Fruit fly (Drosophila melanogaster) whole organism, wandering third instar larva: Measurements from ENCODE around the gene CG5199.

Experiments
- CrebA ChIP-seq: fragments of 200-800 bp; sonication (Bioruptor generic); optimal IDR thresholded peaks from 2 replicates; lab custom pipeline; 2016; ENCODE audit warnings: missing biosample characterization, mild to moderate bottlenecking, missing genetic modification characterization, borderline replicate concordance
- Mio ChIP-seq: sonication (Bioruptor generic); optimal IDR thresholded peaks from 2 replicates; lab custom pipeline; 2016; ENCODE audit warnings: missing biosample characterization, missing genetic modification characterization
- ey ChIP-seq: fragments of 200-800 bp; sonication (Bioruptor generic); optimal IDR thresholded peaks from 2 replicates; lab custom pipeline; 2016; ENCODE audit warnings: missing biosample characterization, missing genetic modification characterization
- usp ChIP-seq: fragments of >200 bp; optimal IDR thresholded peaks from 2 replicates; lab custom pipeline; 2017; ENCODE audit warnings: missing biosample characterization, missing genetic modification characterization

DNA sequence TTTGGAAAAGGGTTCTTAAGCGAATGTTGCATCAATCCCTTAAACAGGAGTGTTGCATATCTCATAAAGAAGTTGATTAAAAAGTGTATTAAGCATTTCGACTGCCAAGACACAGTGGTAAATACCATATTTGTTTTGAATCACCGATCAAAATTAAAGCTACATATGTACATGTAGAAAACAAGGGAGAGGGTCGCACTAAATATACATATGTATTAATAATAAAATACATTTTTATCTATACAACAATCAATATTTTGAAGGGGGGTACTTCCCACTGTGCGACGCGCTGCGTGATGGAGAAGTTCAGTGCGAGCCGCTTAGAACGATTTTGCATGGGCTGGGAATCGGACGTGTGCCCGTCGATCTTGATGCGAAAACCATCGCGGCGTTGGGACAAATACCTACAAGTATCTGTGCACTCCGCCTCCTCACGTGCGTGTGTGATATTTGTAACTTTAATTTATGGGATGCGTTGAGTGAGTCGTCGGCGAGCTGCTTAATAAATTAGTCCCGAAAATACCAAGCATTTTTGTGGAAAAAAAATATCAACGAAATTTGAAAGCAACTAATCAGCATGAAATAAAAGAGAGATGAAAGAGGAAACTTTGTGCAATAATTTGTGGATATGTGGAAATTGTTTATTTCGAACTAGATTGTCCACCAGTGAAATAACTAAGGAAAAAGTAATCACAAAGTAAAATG, 7.7 kb downstream of the CG5199 start:
- TF ChIP-seq CrebA (no peak), Mio (GFP tag; lab: Kevin White, UChicago) (no peak), usp (GFP tag; lab: Kevin White, UChicago) (no peak), ey (peak; percentile 80)
